Worm (Caenorhabditis elegans) whole organism, L3 larva: ENCODE results near the gene C08B6.3.
A peak's percentile ranks its signal among the peaks of the same experiment; 100 is the strongest.

ENCODE experiments used
- ceh-16 ChIP-seq: sonication (generic microtip); optimal IDR thresholded peaks from 2 replicates; lab custom pipeline; 2017; ENCODE audit warnings: missing biosample characterization, missing genetic modification characterization
- ceh-28 ChIP-seq: fragments of 150-350 bp; optimal IDR thresholded peaks from 2 replicates; lab custom pipeline; 2014; ENCODE audit warnings: missing biosample characterization, missing genetic modification reagents, missing genetic modification characterization
- ceh-82 ChIP-seq: fragments of 150-350 bp; optimal IDR thresholded peaks from 2 replicates; lab custom pipeline; 2014; ENCODE audit warnings: missing biosample characterization, missing genetic modification characterization
- daf-12 ChIP-seq: fragments of 150-350 bp; optimal IDR thresholded peaks from 2 replicates; lab custom pipeline; 2014; ENCODE audit warnings: missing biosample characterization, missing genetic modification reagents, missing genetic modification characterization
- egl-5 ChIP-seq: fragments of 150-350 bp; optimal IDR thresholded peaks from 2 replicates; lab custom pipeline; 2017; ENCODE audit warnings: missing biosample characterization, missing genetic modification reagents, missing genetic modification characterization, inconsistent platforms
- elt-1 ChIP-seq: fragments of 150-350 bp; optimal IDR thresholded peaks from 2 replicates; lab custom pipeline; 2014; ENCODE audit warnings: missing biosample characterization, missing genetic modification characterization
- elt-2 ChIP-seq: sonication (generic microtip); optimal IDR thresholded peaks from 2 replicates; lab custom pipeline; 2016; ENCODE audit warnings: missing genetic modification reagents, mild to moderate bottlenecking, missing genetic modification characterization, missing compliant biosample characterization
- elt-3 ChIP-seq, 3 experiments: fragments of 150-350 bp in 1 of 3; sonication (generic microtip) in 2 of 3; optimal IDR thresholded peaks; 2 replicates in 2 of 3; 4 replicates in 1 of 3; lab custom pipeline; 2014 to 2017; ENCODE audit warnings: missing biosample characterization in 3 of 3, missing genetic modification characterization in 3 of 3
- eor-1 ChIP-seq, 2 experiments: fragments of 150-350 bp; optimal IDR thresholded peaks; 2 replicates each; lab custom pipeline; 2014 to 2018; ENCODE audit warnings: missing biosample characterization in 2 of 2, missing genetic modification characterization in 2 of 2
- fkh-10 ChIP-seq: sonication (generic microtip); optimal IDR thresholded peaks from 2 replicates; lab custom pipeline; 2017; ENCODE audit warnings: missing biosample characterization, missing genetic modification reagents, missing genetic modification characterization
- fkh-2 ChIP-seq: fragments of 150-350 bp; optimal IDR thresholded peaks from 2 replicates; lab custom pipeline; 2014; ENCODE audit warnings: missing biosample characterization, missing genetic modification reagents, missing genetic modification characterization
- fos-1 ChIP-seq: fragments of 150-350 bp; optimal IDR thresholded peaks from 2 replicates; lab custom pipeline; 2014; ENCODE audit warnings: missing biosample characterization, missing genetic modification characterization
- hmg-11 ChIP-seq: sonication (generic microtip); optimal IDR thresholded peaks from 2 replicates; lab custom pipeline; 2016; ENCODE audit warnings: missing genetic modification characterization, missing compliant biosample characterization
- jun-1 ChIP-seq: fragments of 150-350 bp; optimal IDR thresholded peaks from 2 replicates; lab custom pipeline; 2014; ENCODE audit warnings: missing biosample characterization, missing genetic modification reagents, missing genetic modification characterization
- lin-15B ChIP-seq: fragments of 150-350 bp; optimal IDR thresholded peaks from 2 replicates; lab custom pipeline; 2014; ENCODE audit warnings: missing biosample characterization, missing genetic modification characterization
- lin-39 ChIP-seq: fragments of 150-350 bp; optimal IDR thresholded peaks from 2 replicates; lab custom pipeline; 2018; ENCODE audit warnings: missing biosample characterization, missing genetic modification reagents, missing genetic modification characterization
- lsy-12 ChIP-seq: sonication (generic microtip); optimal IDR thresholded peaks from 2 replicates; lab custom pipeline; 2016; ENCODE audit warnings: mild to moderate bottlenecking, missing genetic modification characterization, missing compliant biosample characterization
- mdl-1 ChIP-seq: fragments of 150-350 bp; optimal IDR thresholded peaks from 2 replicates; lab custom pipeline; 2014; ENCODE audit warnings: missing biosample characterization, missing genetic modification characterization
- mml-1 ChIP-seq: fragments of 150-350 bp; sonication (generic microtip); optimal IDR thresholded peaks from 3 replicates; lab custom pipeline; 2014; ENCODE audit warnings: missing biosample characterization, missing genetic modification characterization
- nfya-1 ChIP-seq: sonication (generic microtip); optimal IDR thresholded peaks from 2 replicates; lab custom pipeline; 2017; ENCODE audit warnings: missing genetic modification characterization, mild to moderate bottlenecking, missing compliant biosample characterization, antibody characterized with exemption, moderate library complexity; ENCODE audit not compliant: insufficient read depth
- nhr-23 ChIP-seq: fragments of 150-350 bp; optimal IDR thresholded peaks from 2 replicates; lab custom pipeline; 2014; ENCODE audit warnings: missing biosample characterization, missing genetic modification reagents, missing genetic modification characterization
- nhr-25 ChIP-seq: sonication (generic microtip); optimal IDR thresholded peaks from 2 replicates; lab custom pipeline; 2017; ENCODE audit warnings: missing biosample characterization, missing genetic modification characterization
- nhr-28 ChIP-seq: fragments of 150-350 bp; optimal IDR thresholded peaks from 2 replicates; lab custom pipeline; 2014; ENCODE audit warnings: missing biosample characterization, missing genetic modification characterization
- nhr-43 ChIP-seq: sonication (generic microtip); optimal IDR thresholded peaks from 2 replicates; lab custom pipeline; 2016; ENCODE audit warnings: mild to moderate bottlenecking, missing genetic modification characterization, missing compliant biosample characterization; ENCODE audit not compliant: poor library complexity, severe bottlenecking
- nhr-76 ChIP-seq: fragments of 150-350 bp; sonication (generic microtip); optimal IDR thresholded peaks from 5 replicates; lab custom pipeline; 2014; ENCODE audit warnings: missing biosample characterization, missing genetic modification characterization
- pha-4 ChIP-seq: fragments of 150-350 bp; optimal IDR thresholded peaks from 2 replicates; lab custom pipeline; 2014; ENCODE audit warnings: missing biosample characterization, missing genetic modification reagents, missing genetic modification characterization
- pqm-1 ChIP-seq: fragments of 150-350 bp; optimal IDR thresholded peaks from 2 replicates; lab custom pipeline; 2017; ENCODE audit warnings: missing biosample characterization, missing genetic modification characterization, inconsistent platforms
- snpc-4 ChIP-seq: fragments of 150-350 bp; optimal IDR thresholded peaks from 2 replicates; lab custom pipeline; 2014; ENCODE audit warnings: missing biosample characterization, missing genetic modification characterization
- unc-39 ChIP-seq: sonication (generic microtip); optimal IDR thresholded peaks from 4 replicates; lab custom pipeline; 2017; ENCODE audit warnings: missing biosample characterization, missing genetic modification characterization
- unc-62 ChIP-seq: fragments of 150-350 bp; sonication (generic microtip); optimal IDR thresholded peaks from 4 replicates; lab custom pipeline; 2014; ENCODE audit warnings: missing biosample characterization, missing genetic modification reagents, missing genetic modification characterization
- ztf-11 ChIP-seq: fragments of 150-350 bp; optimal IDR thresholded peaks from 2 replicates; lab custom pipeline; 2014; ENCODE audit warnings: missing biosample characterization, missing genetic modification characterization
- ztf-4 ChIP-seq: fragments of 150-350 bp; optimal IDR thresholded peaks from 2 replicates; lab custom pipeline; 2014; ENCODE audit warnings: missing biosample characterization, missing genetic modification characterization

Gene C08B6.3

DNA sequence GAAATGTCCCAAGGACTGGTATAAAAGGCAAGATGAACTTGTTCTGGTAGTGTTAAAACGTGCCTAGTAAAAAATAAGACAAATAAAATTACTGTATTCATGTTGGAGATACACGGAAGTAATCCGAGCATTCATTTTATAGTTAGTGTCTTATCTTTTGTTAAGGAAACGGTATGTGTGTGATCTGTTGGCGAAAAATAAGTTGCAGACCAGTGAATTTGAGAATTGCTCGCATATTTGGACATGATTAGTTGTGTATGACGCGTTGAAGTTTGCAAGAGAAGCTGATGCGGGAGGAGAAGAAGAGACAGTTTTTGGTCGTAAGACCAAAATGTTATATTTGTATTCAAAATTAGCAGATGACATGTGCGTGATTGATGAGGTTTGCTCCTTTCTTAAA lies 10.2 kb downstream of the C08B6.3 start, which contains the start of gene C08B6.14:
Gene C08B6.14 (minus strand): TSS at position 101 of the 400 bp plus-strand sequence.
- TF ChIP-seq nhr-25 (tag; lab: Kevin White, UChicago) (no peak), nfya-1 (tag; lab: Kevin White, UChicago) (no peak)

- TF ChIP-seq ztf-11 (tag; lab: Kevin White, UChicago) (no peak), elt-2 (tag; lab: Kevin White, UChicago) (peak; percentile 61)
Measured at ce11 chrV:10098429-10098828, 13.7 kb downstream of the C08B6.3 start, which contains the start of gene ugt-47. Gene ugt-47 (minus strand): TSS chrV:10098597.

DNA sequence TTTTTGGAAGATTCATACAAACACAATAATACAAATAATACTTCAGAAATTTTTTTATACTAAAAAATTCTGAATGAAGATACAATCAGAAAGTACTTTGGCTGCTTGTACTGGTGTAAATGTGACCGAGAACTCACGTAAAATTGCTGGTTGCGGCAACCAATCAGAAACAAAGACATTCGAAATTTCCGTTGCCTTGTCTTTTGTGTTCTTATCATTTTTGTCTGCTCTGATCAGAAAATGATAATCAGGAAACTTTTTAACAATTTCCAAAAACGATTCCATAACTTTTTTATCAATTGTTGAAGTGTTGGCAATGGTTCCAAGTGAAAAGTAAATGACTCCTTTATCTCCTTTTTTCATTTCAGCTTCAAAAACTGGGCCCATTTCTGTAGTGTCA lies 15.2 kb downstream of the C08B6.3 start:
- TF ChIP-seq elt-2 (tag; lab: Kevin White, UChicago) = peak; percentile 92
- no peak for TF ChIP-seq mdl-1 (tag; lab: Kevin White, UChicago)
- TF ChIP-seq nhr-43 (tag; lab: Kevin White, UChicago) = no peak
- TF ChIP-seq mml-1 (tag; lab: Kevin White, UChicago) = no peak
- TF ChIP-seq nfya-1 (tag; lab: Kevin White, UChicago) = peak; percentile 62
- peak; percentile 12 for TF ChIP-seq pha-4 (tag; lab: Kevin White, UChicago)
- peak; percentile 60 for TF ChIP-seq pqm-1 (tag; lab: Kevin White, UChicago)
- no peak for TF ChIP-seq hmg-11
- no peak for TF ChIP-seq ceh-82 (tag; lab: Kevin White, UChicago)
- TF ChIP-seq nhr-25 (tag; lab: Kevin White, UChicago) = no peak
- TF ChIP-seq fos-1 = no peak

DNA sequence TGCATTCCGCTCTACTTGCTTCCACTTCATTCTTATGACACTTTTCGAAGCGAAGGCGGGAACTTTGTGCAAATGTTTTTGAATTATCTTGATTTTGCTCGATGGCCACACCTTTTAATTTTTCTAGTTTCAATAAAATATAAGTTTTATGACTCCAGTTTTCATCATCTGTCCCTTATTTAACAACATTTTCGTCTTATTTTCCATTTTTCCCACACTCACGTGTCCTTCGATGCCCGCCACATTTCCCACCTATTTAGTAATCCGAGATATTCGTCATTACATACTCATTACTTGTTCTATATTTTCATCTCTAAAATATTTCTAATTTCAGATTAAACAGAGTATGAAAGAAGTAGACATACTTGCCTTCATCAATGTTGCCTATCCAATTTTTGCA lies 17.7 kb downstream of the C08B6.3 start, which contains the start of gene srd-49:
Gene srd-49 (plus strand): TSS at position 301 of the 400 bp plus-strand sequence.
- TF ChIP-seq ceh-16 (tag; lab: Kevin White, UChicago) (no peak), ztf-11 (tag; lab: Kevin White, UChicago) (no peak), lin-39 (tag; lab: Kevin White, UChicago) (no peak), elt-2 (tag; lab: Kevin White, UChicago) (no peak), unc-39 (tag; lab: Kevin White, UChicago) (no peak)

ce11 chrV:10091152-10091551 lies 20.9 kb downstream of the C08B6.3 start, which contains the start of gene R04B5.11:
Gene R04B5.11 (minus strand): TSS chrV:10091252.
- TF ChIP-seq fos-1 (no peak), ceh-82 (tag; lab: Kevin White, UChicago) (no peak), egl-5 (tag; lab: Kevin White, UChicago) (no peak), elt-3 (tag; optimal IDR thresholded peaks at IDR 0.05; lab: Kevin White, UChicago) (no peak), pqm-1 (tag; lab: Kevin White, UChicago) (no peak), nhr-25 (tag; lab: Kevin White, UChicago) (no peak), unc-62 (no peak)

ce11 chrV:10090461-10090860 lies 21.6 kb downstream of the C08B6.3 start, which contains the start of gene R04B5.7:
Gene R04B5.7 (minus strand): TSS chrV:10090561.
- TF ChIP-seq fkh-10 (GFP tag; lab: Kevin White, UChicago) (no peak), nfya-1 (tag; lab: Kevin White, UChicago) (no peak)

- TF ChIP-seq pqm-1 (tag; lab: Kevin White, UChicago) (peak; percentile 81), eor-1 (tag; optimal IDR thresholded peaks at IDR 0.05; lab: Kevin White, UChicago) (no peak), daf-12 (tag; lab: Kevin White, UChicago) (no peak), ceh-28 (tag; lab: Kevin White, UChicago) (peak; percentile 2), fkh-10 (GFP tag; lab: Kevin White, UChicago) (no peak), nhr-23 (tag; lab: Kevin White, UChicago) (peak; percentile 60), elt-3 (tag; optimal IDR thresholded peaks at IDR 0.05; lab: Kevin White, UChicago) (peak in 1 of 3 experiments; percentile 71), lsy-12 (tag; lab: Kevin White, UChicago) (no peak), nhr-43 (tag; lab: Kevin White, UChicago) (peak; percentile 59), fkh-2 (tag; lab: Kevin White, UChicago) (no peak), nhr-25 (tag; lab: Kevin White, UChicago) (no peak), nhr-76 (tag; lab: Kevin White, UChicago) (peak; percentile 62), lin-39 (tag; lab: Kevin White, UChicago) (no peak), ceh-16 (tag; lab: Kevin White, UChicago) (no peak), jun-1 (tag; lab: Kevin White, UChicago) (peak; percentile 39), mdl-1 (tag; lab: Kevin White, UChicago) (peak; percentile 18), unc-62 (no peak), lin-15B (tag; lab: Kevin White, UChicago) (no peak), ztf-4 (tag; lab: Kevin White, UChicago) (peak; percentile 61), elt-1 (tag; lab: Kevin White, UChicago) (no peak), elt-2 (tag; lab: Kevin White, UChicago) (peak; percentile 91), nhr-28 (tag; lab: Kevin White, UChicago) (no peak), snpc-4 (tag; lab: Kevin White, UChicago) (no peak)
Measured at ce11 chrV:10087103-10087502, 25.0 kb downstream of the C08B6.3 start, which contains the start of gene R04B5.5. Gene R04B5.5 (plus strand): TSS chrV:10087480.
